Worm (Caenorhabditis elegans): ENCODE results near the gene K08D10.11.
"Not testable (repeated sequence)": the region's sequence is repeated elsewhere in the genome, so short reads cannot be mapped to it uniquely, and the experiment has no call there.

The K08D10.11 gene

DNA sequence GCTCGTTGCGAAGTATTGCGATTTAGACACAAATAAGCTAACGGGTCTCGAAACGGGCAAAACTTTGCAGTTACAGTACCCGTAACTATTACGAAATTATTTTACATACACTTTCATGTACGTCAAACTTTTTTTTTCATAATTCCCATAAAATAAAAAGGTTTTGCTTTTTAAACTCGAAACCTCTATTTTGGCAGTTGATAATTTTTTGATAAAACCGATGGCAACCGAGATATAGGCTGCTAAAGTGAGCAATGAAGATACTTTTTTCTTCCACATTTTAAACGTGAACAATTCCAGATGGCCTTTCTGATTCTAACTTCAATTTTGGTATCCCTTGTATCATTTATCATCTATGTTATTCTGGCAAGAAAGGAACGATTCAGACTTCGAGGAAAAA, 11.2 kb upstream of the K08D10.11 start, which contains the start of gene cyp-25A6:
TSS of gene cyp-25A6 (plus strand) at position 301 of the 400 bp plus-strand sequence.
- not testable (repeated sequence) for TF ChIP-seq dve-1 (tag; optimal IDR thresholded peaks at IDR 0.05); ceh-19 (GFP tag; optimal IDR thresholded peaks at IDR 0.05); nhr-11 (tag; optimal IDR thresholded peaks at IDR 0.05)

DNA sequence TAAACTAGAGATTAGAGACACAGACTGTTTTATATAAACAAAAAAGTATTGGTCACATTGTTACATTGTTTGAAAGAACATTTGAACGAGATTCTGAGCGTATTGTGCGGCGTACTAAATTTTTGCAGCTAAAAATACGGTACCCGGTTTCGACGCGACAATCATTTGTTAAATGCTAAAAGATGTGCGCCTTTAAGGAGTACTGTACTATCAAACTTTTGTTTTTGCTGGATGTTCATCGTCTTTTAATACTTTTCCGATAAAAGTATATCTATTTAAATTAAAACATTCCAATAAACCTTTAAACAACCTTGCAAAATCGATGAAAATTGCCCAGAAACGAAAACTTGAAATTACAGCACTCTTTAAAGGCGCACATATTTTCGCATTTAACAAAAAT, 10.7 kb upstream of the K08D10.11 start, which contains the start of gene K06B9.6:
TSS of gene K06B9.6 (minus strand) at position 101 of the 400 bp plus-strand sequence.
- not testable (repeated sequence) for TF ChIP-seq elt-4 (tag; optimal IDR thresholded peaks at IDR 0.05); elt-2 (tag; optimal IDR thresholded peaks at IDR 0.05); mec-3 (tag; optimal IDR thresholded peaks at IDR 0.05; ENCODE audit: borderline replicate concordance)

DNA sequence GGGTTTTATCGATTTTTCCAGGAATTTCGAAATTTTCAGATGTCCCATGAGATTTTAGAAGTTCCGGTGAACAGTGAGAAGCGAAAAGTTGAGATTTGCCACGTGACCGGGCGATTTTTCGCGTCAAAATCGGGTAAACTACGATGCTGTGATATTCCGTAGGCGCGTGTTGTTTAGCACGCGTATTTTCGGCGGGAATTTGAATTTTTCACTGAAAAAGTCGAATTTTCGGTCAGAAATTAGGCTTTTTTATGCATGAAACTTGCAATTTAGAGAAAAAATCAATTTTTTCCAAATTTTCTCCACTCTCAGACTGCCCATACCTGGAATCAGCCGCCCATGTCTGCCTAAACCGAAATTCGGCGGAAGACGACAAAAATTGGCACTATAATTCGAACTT, 7.6 kb downstream of the K08D10.11 start, which contains the start of gene tsen-34:
TSS of gene tsen-34 (plus strand) at position 34 of the 400 bp plus-strand sequence.
- TF ChIP-seq pha-4 (tag; optimal IDR thresholded peaks at IDR 0.05) (no peak), ref-2 (tag; optimal IDR thresholded peaks at IDR 0.05) (no peak), unc-86 (tag; optimal IDR thresholded peaks at IDR 0.05) (no peak), hlh-30 (tag; optimal IDR thresholded peaks at IDR 0.05; ENCODE audit: insufficient read depth) (no peak), gmeb-2 (tag; optimal IDR thresholded peaks at IDR 0.05) (no peak), hlh-13 (GFP tag; optimal IDR thresholded peaks at IDR 0.05) (no peak), fkh-10 (GFP tag; optimal IDR thresholded peaks at IDR 0.05) (no peak), pros-1 (tag; optimal IDR thresholded peaks at IDR 0.05) (no peak), hlh-6 (tag; optimal IDR thresholded peaks at IDR 0.05) (no peak), pqm-1 (tag; optimal IDR thresholded peaks at IDR 0.05) (no peak), npax-4 (tag; optimal IDR thresholded peaks at IDR 0.05) (no peak), Y22D7AL.16 (tag; optimal IDR thresholded peaks at IDR 0.05) (no peak), elt-4 (tag; optimal IDR thresholded peaks at IDR 0.05) (no peak), eyg-1 (tag; optimal IDR thresholded peaks at IDR 0.05) (no peak), ceh-45 (GFP tag; IDR thresholded peaks at IDR 0.05) (no peak), tbx-2 (tag; optimal IDR thresholded peaks at IDR 0.05) (no peak), lim-6 (tag; optimal IDR thresholded peaks at IDR 0.05) (no peak), ets-4 (tag; optimal IDR thresholded peaks at IDR 0.05) (no peak), ttx-3 (tag; optimal IDR thresholded peaks at IDR 0.05) (no peak)

DNA sequence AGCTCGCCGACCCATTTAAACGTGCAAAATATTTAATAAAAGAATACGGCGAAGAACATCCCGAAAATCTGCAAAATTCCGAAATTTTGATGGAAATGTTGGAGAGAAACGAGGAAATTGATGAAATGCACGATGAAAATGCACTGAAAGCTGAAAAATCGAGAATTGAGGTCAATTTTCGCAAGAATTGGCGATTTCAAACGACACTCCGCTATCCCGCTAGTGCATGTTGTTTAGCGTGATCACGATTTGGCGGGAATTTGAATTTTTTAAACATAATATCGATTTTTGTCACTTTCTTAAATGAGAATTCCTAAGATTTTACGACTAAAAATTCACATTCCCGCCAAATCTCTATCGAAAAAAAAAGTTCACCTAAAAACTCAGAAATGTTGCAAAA, 8.4 kb downstream of the K08D10.11 start:
- TF ChIP-seq ceh-2 (tag; optimal IDR thresholded peaks at IDR 0.05) (no peak), ztf-16 (tag; optimal IDR thresholded peaks at IDR 0.05) (no peak), tbx-2 (tag; optimal IDR thresholded peaks at IDR 0.05) (no peak), sdc-2 (tag; optimal IDR thresholded peaks at IDR 0.05) (no peak), C08G9.2 (tag; optimal IDR thresholded peaks at IDR 0.05) (no peak), ahr-1 (tag; optimal IDR thresholded peaks at IDR 0.05) (no peak), madf-2 (tag; optimal IDR thresholded peaks at IDR 0.05) (no peak), pax-1 (tag; optimal IDR thresholded peaks at IDR 0.05) (no peak), T23F11.4 (GFP tag; optimal IDR thresholded peaks at IDR 0.05) (no peak), pros-1 (tag; optimal IDR thresholded peaks at IDR 0.05) (no peak), hlh-30 (tag; optimal IDR thresholded peaks at IDR 0.05; ENCODE audit: insufficient read depth) (no peak), eyg-1 (tag; optimal IDR thresholded peaks at IDR 0.05) (no peak)

DNA sequence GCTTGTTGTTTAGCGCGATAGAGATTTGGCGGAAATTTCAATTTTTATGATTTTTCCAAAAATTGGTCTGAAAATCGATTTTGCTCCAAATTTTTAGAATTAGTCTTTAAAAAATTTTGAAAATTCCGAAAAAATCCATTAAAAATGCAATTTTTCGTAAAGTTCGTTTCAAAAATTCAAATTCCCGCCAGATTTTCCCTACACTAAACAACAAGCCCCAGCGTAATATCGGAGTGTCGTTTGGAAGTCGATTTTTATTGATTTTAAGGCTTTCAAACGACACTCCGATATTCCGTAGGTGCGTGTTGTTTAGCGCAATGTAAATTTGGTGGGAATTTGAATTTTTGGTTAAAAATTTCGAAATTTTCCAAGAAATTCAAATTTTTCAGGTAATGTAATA, 9.3 kb downstream of the K08D10.11 start:
- TF ChIP-seq ttx-3 (tag; optimal IDR thresholded peaks at IDR 0.05) (no peak), sdc-2 (tag; optimal IDR thresholded peaks at IDR 0.05) (no peak), Y22D7AL.16 (tag; optimal IDR thresholded peaks at IDR 0.05) (no peak), K02D7.2 (tag; optimal IDR thresholded peaks at IDR 0.05) (no peak), ceh-34 (tag; optimal IDR thresholded peaks at IDR 0.05) (no peak), C08G9.2 (tag; optimal IDR thresholded peaks at IDR 0.05) (no peak)

All from whole organism, late embryonic.